Worm (Caenorhabditis elegans) whole organism, young adult: ENCODE results near the gene R01H2.4.

Experiments used
- F33H1.4 ChIP-seq: fragments of 200-800 bp; sonication (Bioruptor generic); IDR thresholded peaks from 2 replicates; pipeline ENCODE4 v1.3.6; 2022; ENCODE audit warnings: missing genetic modification reagents, missing genetic modification characterization, missing compliant biosample characterization
- Y53G8AR.9 ChIP-seq: fragments of 200-800 bp; sonication (Bioruptor generic); conservative IDR thresholded peaks from 2 replicates; pipeline ENCODE4 v1.3.6; 2022; ENCODE audit warnings: missing genetic modification reagents, missing genetic modification characterization, missing compliant biosample characterization
- Y67H2A.10 ChIP-seq: fragments of 200-800 bp; sonication (Bioruptor generic); conservative IDR thresholded peaks from 2 replicates; pipeline ENCODE4 v1.3.6; 2022; ENCODE audit warnings: missing genetic modification reagents, missing genetic modification characterization, missing compliant biosample characterization
- Y79H2A.3 ChIP-seq: fragments of 200-800 bp; sonication (Bioruptor generic); conservative IDR thresholded peaks from 2 replicates; pipeline ENCODE4 v1.3.6; 2022; ENCODE audit warnings: missing genetic modification reagents, missing genetic modification characterization, missing compliant biosample characterization
- atf-7 ChIP-seq: sonication (generic microtip); optimal IDR thresholded peaks from 2 replicates; lab custom pipeline; 2017; ENCODE audit warnings: mild to moderate bottlenecking, missing genetic modification characterization, missing compliant biosample characterization
- attf-5 ChIP-seq: fragments of 200-800 bp; sonication (Bioruptor generic); optimal IDR thresholded peaks from 2 replicates; lab custom pipeline; 2018; ENCODE audit warnings: mild to moderate bottlenecking, missing genetic modification characterization, missing compliant biosample characterization
- ceh-79 ChIP-seq: sonication (generic microtip); optimal IDR thresholded peaks from 2 replicates; lab custom pipeline; 2017; ENCODE audit warnings: mild to moderate bottlenecking, missing genetic modification characterization, missing compliant biosample characterization
- ceh-91 ChIP-seq: fragments of 200-800 bp; sonication (Bioruptor generic); IDR thresholded peaks from 2 replicates; pipeline ENCODE4 v1.3.6; 2022; ENCODE audit warnings: missing genetic modification reagents, missing genetic modification characterization, missing compliant biosample characterization
- chd-7 ChIP-seq: sonication (generic microtip); optimal IDR thresholded peaks from 2 replicates; lab custom pipeline; 2016; ENCODE audit warnings: mild to moderate bottlenecking, missing genetic modification characterization, moderate library complexity, missing compliant biosample characterization
- dox-1 ChIP-seq: fragments of 200-800 bp; sonication (Bioruptor generic); IDR thresholded peaks from 2 replicates; pipeline ENCODE4 v1.3.6; 2022; ENCODE audit warnings: missing genetic modification reagents, missing genetic modification characterization, missing compliant biosample characterization
- dpl-1 ChIP-seq: fragments of 150-350 bp; optimal IDR thresholded peaks from 2 replicates; lab custom pipeline; 2014; ENCODE audit warnings: missing biosample characterization, missing genetic modification reagents, missing genetic modification characterization
- efl-1 ChIP-seq: fragments of 150-350 bp; optimal IDR thresholded peaks from 2 replicates; lab custom pipeline; 2014; ENCODE audit warnings: missing biosample characterization, missing genetic modification reagents, missing genetic modification characterization
- egl-18 ChIP-seq: fragments of 200-800 bp; sonication (Bioruptor generic); IDR thresholded peaks from 2 replicates; pipeline ENCODE4 v1.3.6; 2022; ENCODE audit warnings: missing genetic modification reagents, missing genetic modification characterization, missing compliant biosample characterization
- egrh-3 ChIP-seq: fragments of 200-800 bp; sonication (Bioruptor generic); IDR thresholded peaks from 2 replicates; pipeline ENCODE4 v1.3.6; 2022; ENCODE audit warnings: missing genetic modification reagents, missing genetic modification characterization, missing compliant biosample characterization
- hlh-12 ChIP-seq: sonication (generic microtip); optimal IDR thresholded peaks from 2 replicates; lab custom pipeline; 2016; ENCODE audit warnings: missing genetic modification characterization, missing compliant biosample characterization
- hsf-1 ChIP-seq: fragments of 200-800 bp; sonication (Bioruptor generic); IDR thresholded peaks from 2 replicates; pipeline ENCODE4 v1.3.6; 2022; ENCODE audit warnings: missing genetic modification reagents, missing genetic modification characterization, missing compliant biosample characterization
- let-607 ChIP-seq, 2 experiments: fragments of 200-800 bp in 1 of 2; sonication (Bioruptor generic) in 1 of 2; sonication (generic microtip) in 1 of 2; optimal IDR thresholded peaks; 2 replicates each; lab custom pipeline; 2016 to 2018; ENCODE audit warnings: mild to moderate bottlenecking in 2 of 2, missing compliant biosample characterization in 2 of 2, missing genetic modification characterization in 2 of 2, moderate library complexity in 2 of 2, missing genotype in 1 of 2
- lin-35 ChIP-seq, 3 experiments: fragments of 150-350 bp in 2 of 3; sonication (generic microtip) in 1 of 3; optimal IDR thresholded peaks; 2 replicates each; lab custom pipeline; 2014 to 2018; ENCODE audit warnings: missing biosample characterization in 3 of 3, missing genetic modification characterization in 3 of 3, missing genetic modification reagents in 3 of 3
- lin-54 ChIP-seq: fragments of 200-800 bp; sonication (Bioruptor generic); optimal IDR thresholded peaks from 2 replicates; lab custom pipeline; 2018; ENCODE audit warnings: mild to moderate bottlenecking, missing genetic modification characterization, missing compliant biosample characterization
- lsl-1 ChIP-seq: fragments of 200-800 bp; sonication (Bioruptor generic); optimal IDR thresholded peaks from 2 replicates; lab custom pipeline; 2018; ENCODE audit warnings: mild to moderate bottlenecking, missing genetic modification characterization, moderate library complexity, missing compliant biosample characterization
- madf-3 ChIP-seq: fragments of 200-800 bp; sonication (Bioruptor generic); IDR thresholded peaks from 2 replicates; pipeline ENCODE4 v1.3.6; 2022; ENCODE audit warnings: missing genetic modification reagents, missing genetic modification characterization, missing compliant biosample characterization
- madf-6 ChIP-seq: fragments of 200-800 bp; sonication (Bioruptor generic); IDR thresholded peaks from 2 replicates; pipeline ENCODE4 v1.3.6; 2022; ENCODE audit warnings: missing genetic modification reagents, missing genetic modification characterization, missing compliant biosample characterization
- mcd-1 ChIP-seq: fragments of 200-800 bp; sonication (Bioruptor generic); IDR thresholded peaks from 2 replicates; pipeline ENCODE4 v1.3.6; 2022; ENCODE audit warnings: missing genetic modification reagents, missing genetic modification characterization, missing compliant biosample characterization
- mes-4 ChIP-seq: sonication (generic microtip); optimal IDR thresholded peaks from 2 replicates; lab custom pipeline; 2016; ENCODE audit warnings: missing genotype, missing genetic modification characterization, missing compliant biosample characterization
- nhr-179 ChIP-seq: sonication (generic microtip); optimal IDR thresholded peaks from 2 replicates; lab custom pipeline; 2016; ENCODE audit warnings: mild to moderate bottlenecking, missing genetic modification characterization, missing compliant biosample characterization
- nhr-80 ChIP-seq: sonication (generic microtip); optimal IDR thresholded peaks from 2 replicates; lab custom pipeline; 2016; ENCODE audit warnings: missing genetic modification characterization, missing compliant biosample characterization
- rcor-1 ChIP-seq: fragments of 200-800 bp; sonication (Bioruptor generic); IDR thresholded peaks from 2 replicates; pipeline ENCODE4 v1.3.6; 2022; ENCODE audit warnings: missing genetic modification reagents, missing genetic modification characterization, missing compliant biosample characterization
- rpc-1 ChIP-seq, 2 experiments: fragments of 150-350 bp in 1 of 2; sonication (generic microtip) in 1 of 2; optimal IDR thresholded peaks; 2 replicates each; lab custom pipeline; 2014 to 2018; ENCODE audit warnings: missing biosample characterization in 1 of 2, missing genetic modification characterization in 1 of 2, missing genetic modification reagents in 1 of 2, missing genotype in 1 of 2
- sdz-38 ChIP-seq: sonication (generic microtip); optimal IDR thresholded peaks from 2 replicates; lab custom pipeline; 2016; ENCODE audit warnings: missing genotype, missing genetic modification characterization, missing compliant biosample characterization
- somi-1 ChIP-seq: fragments of 200-800 bp; sonication (Bioruptor generic); optimal IDR thresholded peaks from 2 replicates; lab custom pipeline; 2018; ENCODE audit warnings: mild to moderate bottlenecking, missing genetic modification characterization, missing compliant biosample characterization
- tbp1 ChIP-seq: fragments of 200-800 bp; sonication (Bioruptor generic); optimal IDR thresholded peaks from 2 replicates; lab custom pipeline; 2018; ENCODE audit warnings: mild to moderate bottlenecking, missing genetic modification characterization, missing compliant biosample characterization
- unc-62 ChIP-seq: fragments of 150-350 bp; optimal IDR thresholded peaks from 2 replicates; lab custom pipeline; 2014; ENCODE audit warnings: missing biosample characterization, missing genetic modification reagents, missing genetic modification characterization
- ztf-18 ChIP-seq: sonication (generic microtip); optimal IDR thresholded peaks from 2 replicates; lab custom pipeline; 2016; ENCODE audit warnings: missing genotype, mild to moderate bottlenecking, missing genetic modification characterization, missing compliant biosample characterization

R01H2.4 gene

DNA sequence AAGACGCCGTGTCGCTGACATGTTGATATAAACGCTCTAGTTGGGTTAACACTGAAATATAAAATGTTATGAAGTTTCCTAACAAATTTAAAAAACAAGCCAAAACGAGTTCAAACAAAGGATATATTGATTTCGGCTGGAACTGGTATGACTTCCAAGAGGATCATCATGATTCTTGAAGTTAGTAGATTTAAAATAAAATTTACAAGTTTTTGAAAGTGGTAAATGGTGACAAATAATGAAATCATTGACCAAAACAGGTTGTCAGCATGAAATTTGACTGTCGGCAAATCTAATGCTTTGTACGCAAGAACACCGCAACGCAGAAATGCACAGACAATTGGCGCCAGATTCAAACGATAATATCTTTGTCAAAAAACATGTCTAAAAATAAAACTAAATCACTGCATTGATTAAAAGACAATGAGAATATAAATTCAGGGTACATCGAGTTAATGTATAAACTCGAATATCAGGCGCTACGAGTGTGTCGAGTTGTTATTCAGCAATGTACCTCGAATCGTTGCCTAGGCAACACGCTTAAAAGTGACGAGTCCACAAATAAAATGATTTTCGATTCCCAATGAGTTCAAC lies 4.5 kb upstream of the R01H2.4 start, which contains the start of the genes ubc-18 and R01H2.8:
Gene ubc-18 (minus strand): TSS at position 51 of the 594 bp plus-strand sequence.
Gene R01H2.8 (plus strand): TSS at position 544 of the 594 bp plus-strand sequence.
- TF ChIP-seq efl-1 (GFP tag; lab: Kevin White, UChicago) = peak; percentile 78
- peak; percentile 39; the same call in 1 of the 2 replicates for TF ChIP-seq mcd-1
- TF ChIP-seq Y79H2A.3 (GFP tag; lab: Robert Waterston, UW) = no peak
- TF ChIP-seq rcor-1 (GFP tag; lab: Robert Waterston, UW) = peak; percentile 47; the same call in 1 of the 2 replicates
- TF ChIP-seq attf-5 (GFP tag; lab: Kevin White, UChicago) = peak; percentile 11
- TF ChIP-seq lsl-1 (GFP tag; lab: Kevin White, UChicago) = peak; percentile 18
- no peak for TF ChIP-seq egrh-3
- TF ChIP-seq mes-4 = no peak
- peak; percentile 48; the same call in 1 of the 2 replicates for TF ChIP-seq ceh-91 (GFP tag; lab: Robert Waterston, UW)
- TF ChIP-seq dpl-1 = peak; percentile 71
- peak; percentile 56 for TF ChIP-seq madf-6 (GFP tag; lab: Robert Waterston, UW)
- peak; percentile 30; the same call in 1 of the 2 replicates for TF ChIP-seq F33H1.4
- peak in 1 of 3 experiments; percentile 63 for TF ChIP-seq lin-35 (GFP tag; optimal IDR thresholded peaks at IDR 0.05; lab: Kevin White, UChicago)
- peak; percentile 82 for TF ChIP-seq lin-54

ce11 chrIII:7067385-7067896 lies 3.4 kb upstream of the R01H2.4 start, which contains the start of gene ger-1:
Gene ger-1, minus strand, starts transcription at chrIII:7067477.
- 0 out of 2 replicates have a peak, but pooled peaks have one; percentile 48 for TF ChIP-seq hsf-1 (GFP tag; lab: Robert Waterston, UW)
- TF ChIP-seq ceh-79 (tag; lab: Kevin White, UChicago) = no peak
- peak; percentile 62 for TF ChIP-seq madf-6 (GFP tag; lab: Robert Waterston, UW)
- TF ChIP-seq unc-62 (GFP tag; lab: Kevin White, UChicago) = no peak
- TF ChIP-seq dox-1 (GFP tag; lab: Robert Waterston, UW) = 0 out of 2 replicates have a peak, but pooled peaks have one; percentile 21
- TF ChIP-seq madf-3 (GFP tag; lab: Robert Waterston, UW) = 0 out of 2 replicates have a peak, but pooled peaks have one; percentile 21
- peak; percentile 18 for TF ChIP-seq nhr-80 (tag; lab: Kevin White, UChicago)
- TF ChIP-seq sdz-38 (tag; lab: Kevin White, UChicago) = no peak
- peak; percentile 0 for TF ChIP-seq lin-54
- no peak for TF ChIP-seq hlh-12
- TF ChIP-seq tbp1 = peak; percentile 12

DNA sequence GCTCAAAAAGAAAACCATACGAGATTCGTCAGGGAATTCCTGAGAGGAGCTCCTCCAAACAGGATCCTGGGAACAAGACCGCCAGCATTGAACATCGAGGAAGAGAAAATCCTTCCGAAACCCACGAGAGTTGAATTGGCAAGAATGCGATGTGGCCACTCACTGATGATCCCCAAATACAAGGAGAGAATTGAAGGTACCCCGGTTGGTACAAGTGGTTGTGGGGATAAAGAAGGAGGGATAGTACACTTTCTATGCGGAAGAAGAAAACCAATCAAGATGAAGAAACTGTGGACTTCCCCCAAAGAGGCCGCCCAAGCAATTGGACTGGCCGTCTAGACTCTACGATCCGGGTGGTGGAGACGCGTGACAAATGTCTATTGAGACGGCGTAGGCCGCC lies 1.0 kb downstream of the R01H2.4 start:
- no peak for TF ChIP-seq lin-35 (GFP tag; optimal IDR thresholded peaks at IDR 0.05; lab: Kevin White, UChicago)
- TF ChIP-seq atf-7 = no peak
- TF ChIP-seq Y53G8AR.9 (GFP tag; lab: Robert Waterston, UW) = no peak
- TF ChIP-seq chd-7 (tag; lab: Kevin White, UChicago) = no peak
- no peak for TF ChIP-seq nhr-179 (tag; lab: Kevin White, UChicago)
- no peak for TF ChIP-seq hlh-12
- TF ChIP-seq egl-18 (GFP tag; lab: Robert Waterston, UW) = no peak
- TF ChIP-seq ztf-18 (tag; lab: Kevin White, UChicago) = no peak
- no peak for TF ChIP-seq somi-1 (GFP tag; lab: Kevin White, UChicago)

DNA sequence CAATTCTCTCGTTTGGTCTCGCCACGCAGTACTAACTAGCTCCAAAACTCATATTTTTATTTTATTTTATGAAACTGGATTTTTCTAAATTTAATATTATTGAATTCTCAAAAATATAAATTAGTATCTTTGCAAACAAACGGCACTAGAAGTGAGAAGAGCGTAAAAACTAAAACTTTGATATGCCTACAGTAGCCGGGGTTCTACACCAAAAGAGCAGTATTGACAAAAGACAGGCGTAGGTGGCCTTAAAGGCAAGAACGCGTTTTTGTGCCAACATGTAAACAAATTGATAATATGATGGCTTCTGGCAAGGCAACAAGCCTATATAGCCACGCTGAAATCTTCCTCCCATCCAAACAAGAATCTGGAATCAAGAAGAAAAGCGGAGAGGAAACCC lies 1.5 kb downstream of the R01H2.4 start, which contains the start of gene R01H2.1:
Gene R01H2.1 (plus strand): TSS at position 301 of the 400 bp plus-strand sequence.
- TF ChIP-seq Y67H2A.10 (GFP tag; lab: Robert Waterston, UW) (no peak), madf-3 (GFP tag; lab: Robert Waterston, UW) (no peak), rpc-1 (optimal IDR thresholded peaks at IDR 0.05; lab: Kevin White, UChicago) (no peak), rpc-1 (tag; optimal IDR thresholded peaks at IDR 0.05; lab: Kevin White, UChicago) (no peak), let-607 (tag; optimal IDR thresholded peaks at IDR 0.05; lab: Kevin White, UChicago) (no peak)
